Worm (Caenorhabditis elegans): ENCODE measurements around the gene sec-15.

Gene sec-15

ce11 chrX:8800983-8801382 is 34.5 kb downstream of the sec-15 start:
- TF ChIP-seq nhr-11 (tag; optimal IDR thresholded peaks at IDR 0.05) (no peak), snpc-4 (tag; optimal IDR thresholded peaks at IDR 0.05) (no peak), aly-2 (tag; optimal IDR thresholded peaks at IDR 0.05) (no peak), daf-12 (tag; optimal IDR thresholded peaks at IDR 0.05) (no peak), nhr-25 (tag; optimal IDR thresholded peaks at IDR 0.05) (no peak), nhr-237 (tag; optimal IDR thresholded peaks at IDR 0.05) (no peak), lin-39 (tag; optimal IDR thresholded peaks at IDR 0.05) (peak; percentile 45), ceh-28 (tag; optimal IDR thresholded peaks at IDR 0.05) (no peak), ztf-4 (tag; optimal IDR thresholded peaks at IDR 0.05) (no peak), nhr-12 (tag; optimal IDR thresholded peaks at IDR 0.05) (no peak), fkh-2 (tag; optimal IDR thresholded peaks at IDR 0.05) (no peak), eor-1 (tag; optimal IDR thresholded peaks at IDR 0.05) (no peak), fkh-10 (GFP tag; optimal IDR thresholded peaks at IDR 0.05) (peak; percentile 77), ceh-16 (tag; optimal IDR thresholded peaks at IDR 0.05) (no peak), nfya-1 (tag; optimal IDR thresholded peaks at IDR 0.05; ENCODE audit: insufficient read depth) (peak; percentile 37), ceh-9 (tag; optimal IDR thresholded peaks at IDR 0.05) (no peak), mdl-1 (tag; optimal IDR thresholded peaks at IDR 0.05) (no peak), skn-1 (tag; optimal IDR thresholded peaks at IDR 0.05) (no peak)

ce11 chrX:8800355-8800754 is 35.2 kb downstream of the sec-15 start:
- TF ChIP-seq fkh-10 (GFP tag; optimal IDR thresholded peaks at IDR 0.05) = no peak
- TF ChIP-seq elt-1 (tag; optimal IDR thresholded peaks at IDR 0.05) = no peak
- no peak for TF ChIP-seq nfya-1 (tag; optimal IDR thresholded peaks at IDR 0.05; ENCODE audit: insufficient read depth)
- no peak for TF ChIP-seq nhr-76 (tag; optimal IDR thresholded peaks at IDR 0.05)

ce11 chrX:8799925-8800324 is 35.6 kb downstream of the sec-15 start:
- TF ChIP-seq nhr-25 (tag; optimal IDR thresholded peaks at IDR 0.05) (no peak), ceh-82 (tag; optimal IDR thresholded peaks at IDR 0.05) (no peak), skn-1 (tag; optimal IDR thresholded peaks at IDR 0.05) (no peak), eor-1 (tag; optimal IDR thresholded peaks at IDR 0.05) (no peak), lin-39 (tag; optimal IDR thresholded peaks at IDR 0.05) (peak; percentile 21), ceh-16 (tag; optimal IDR thresholded peaks at IDR 0.05) (no peak), pqm-1 (tag; optimal IDR thresholded peaks at IDR 0.05) (no peak), zag-1 (tag; optimal IDR thresholded peaks at IDR 0.05) (no peak), ZK546.5 (tag; optimal IDR thresholded peaks at IDR 0.05) (no peak), lsy-12 (tag; optimal IDR thresholded peaks at IDR 0.05) (no peak), elt-2 (tag; optimal IDR thresholded peaks at IDR 0.05) (no peak), nhr-43 (tag; optimal IDR thresholded peaks at IDR 0.05; ENCODE audit: poor library complexity, severe bottlenecking) (no peak), hmg-11 (tag; optimal IDR thresholded peaks at IDR 0.05) (peak; percentile 23), unc-62 (GFP tag; optimal IDR thresholded peaks at IDR 0.05) (no peak), nfya-1 (tag; optimal IDR thresholded peaks at IDR 0.05; ENCODE audit: insufficient read depth) (peak; percentile 39), jun-1 (tag; optimal IDR thresholded peaks at IDR 0.05) (no peak), nhr-77 (tag; optimal IDR thresholded peaks at IDR 0.05) (no peak)

- TF ChIP-seq fkh-2 (tag; optimal IDR thresholded peaks at IDR 0.05) (no peak), nhr-12 (tag; optimal IDR thresholded peaks at IDR 0.05) (no peak), pqm-1 (tag; optimal IDR thresholded peaks at IDR 0.05) (no peak), ztf-4 (tag; optimal IDR thresholded peaks at IDR 0.05) (no peak), R02D3.7 (tag; optimal IDR thresholded peaks at IDR 0.05) (no peak), mml-1 (tag; optimal IDR thresholded peaks at IDR 0.05) (no peak), pha-4 (tag; optimal IDR thresholded peaks at IDR 0.05) (no peak), ama-1 (optimal IDR thresholded peaks at IDR 0.05) (no peak), egl-27 (tag; optimal IDR thresholded peaks at IDR 0.05) (no peak), mdl-1 (tag; optimal IDR thresholded peaks at IDR 0.05) (no peak), elt-3 (tag; optimal IDR thresholded peaks at IDR 0.05) (no peak), zag-1 (tag; optimal IDR thresholded peaks at IDR 0.05) (no peak), nhr-237 (tag; optimal IDR thresholded peaks at IDR 0.05) (no peak), snpc-4 (tag; optimal IDR thresholded peaks at IDR 0.05) (no peak), nhr-67 (tag; optimal IDR thresholded peaks at IDR 0.05) (no peak)
Observed at ce11 chrX:8797653-8798052, 37.9 kb downstream of the sec-15 start.
